Worm (Caenorhabditis elegans) whole organism, L4 larva: ENCODE results near the gene rpc-1.

Experiments used
- D1046.2 ChIP-seq: fragments of 200-800 bp; sonication (Bioruptor generic); IDR thresholded peaks from 2 replicates; pipeline ENCODE4 v1.3.6; 2022; ENCODE audit warnings: missing genetic modification characterization, missing compliant biosample characterization
- F44E2.7 ChIP-seq: fragments of 200-800 bp; sonication (Bioruptor generic); IDR thresholded peaks from 2 replicates; pipeline ENCODE4 v2.1.2; 2022; ENCODE audit warnings: missing genetic modification characterization, missing compliant biosample characterization
- T26A8.4 ChIP-seq: fragments of 200-800 bp; sonication (Bioruptor generic); IDR thresholded peaks from 2 replicates; pipeline ENCODE4 v1.3.6; 2022; ENCODE audit warnings: missing genetic modification characterization, missing compliant biosample characterization
- lin-13 ChIP-seq: fragments of 150-350 bp; optimal IDR thresholded peaks from 2 replicates; lab custom pipeline; 2014; ENCODE audit warnings: missing biosample characterization, missing genetic modification reagents, missing genetic modification characterization
- lin-39 ChIP-seq: fragments of 150-350 bp; optimal IDR thresholded peaks from 2 replicates; lab custom pipeline; 2014; ENCODE audit warnings: missing biosample characterization, missing genetic modification reagents, missing genetic modification characterization
- mdt-29 ChIP-seq: fragments of 200-800 bp; sonication (Bioruptor generic); IDR thresholded peaks from 2 replicates; pipeline ENCODE4 v1.3.6; 2022; ENCODE audit warnings: missing genetic modification reagents, missing genetic modification characterization, missing compliant biosample characterization
- nhr-76 ChIP-seq: fragments of 150-350 bp; optimal IDR thresholded peaks from 2 replicates; lab custom pipeline; 2014; ENCODE audit warnings: missing biosample characterization, missing genetic modification characterization
- pqm-1 ChIP-seq: sonication (generic microtip); optimal IDR thresholded peaks from 2 replicates; lab custom pipeline; 2017; ENCODE audit warnings: missing biosample characterization, missing genetic modification characterization
- tra-1 ChIP-seq: fragments of 200-800 bp; sonication (Bioruptor generic); IDR thresholded peaks from 2 replicates; pipeline ENCODE4 v1.3.6; 2022; ENCODE audit warnings: missing genetic modification reagents, missing genetic modification characterization, missing compliant biosample characterization

ce11 chrIV:7133983-7134382 is 31.6 kb downstream of the rpc-1 start, which contains the start of gene mutd-1:
- TF ChIP-seq pqm-1 (tag; lab: Kevin White, UChicago) (no peak), D1046.2 (GFP tag; lab: Robert Waterston, UW) (no peak), nhr-76 (tag; lab: Kevin White, UChicago) (no peak), T26A8.4 (GFP tag; lab: Robert Waterston, UW) (no peak), lin-13 (no peak), F44E2.7 (no peak), mdt-29 (GFP tag; lab: Robert Waterston, UW) (no peak), lin-39 (tag; lab: Kevin White, UChicago) (no peak), tra-1 (GFP tag; lab: Robert Waterston, UW) (no peak)
